Fruit fly (Drosophila melanogaster) whole organism, pupa: ENCODE results near the gene Cpr35B.

Source experiments
- CG10348 ChIP-seq: fragments of 200-800 bp; sonication (Bioruptor generic); IDR thresholded peaks from 2 replicates; pipeline ENCODE4 v1.3.6; 2022; ENCODE audit warnings: missing biosample characterization, missing genetic modification characterization
- CG12605 ChIP-seq: fragments of 200-800 bp; sonication (Bioruptor generic); IDR thresholded peaks from 2 replicates; pipeline ENCODE4 v1.3.6; 2022; ENCODE audit warnings: missing biosample characterization, missing genetic modification characterization
- CG13204 ChIP-seq: fragments of 200-800 bp; sonication (Bioruptor generic); optimal IDR thresholded peaks from 2 replicates; lab custom pipeline; 2018; ENCODE audit warnings: missing biosample characterization, mild to moderate bottlenecking, missing genetic modification characterization, moderate library complexity
- CG14655 ChIP-seq: fragments of 200-800 bp; sonication (Bioruptor generic); optimal IDR thresholded peaks from 3 replicates; lab custom pipeline; 2017; ENCODE audit warnings: mild to moderate bottlenecking, missing biosample characterization, missing genetic modification reagents, missing genetic modification characterization
- CG15710 ChIP-seq: fragments of 200-800 bp; sonication (Bioruptor generic); optimal IDR thresholded peaks from 2 replicates; lab custom pipeline; 2018; ENCODE audit warnings: missing biosample characterization, mild to moderate bottlenecking, missing genetic modification characterization, moderate library complexity
- CG17806 ChIP-seq: fragments of 200-800 bp; sonication (Bioruptor generic); optimal IDR thresholded peaks from 2 replicates; lab custom pipeline; 2018; ENCODE audit warnings: missing biosample characterization, mild to moderate bottlenecking, missing genetic modification characterization, moderate library complexity
- CG32121 ChIP-seq: fragments of 200-800 bp; sonication (Bioruptor generic); IDR thresholded peaks from 2 replicates; pipeline ENCODE4 v1.3.6; 2022; ENCODE audit warnings: missing biosample characterization, missing genetic modification characterization
- CG34367 ChIP-seq: fragments of 200-800 bp; sonication (Bioruptor generic); optimal IDR thresholded peaks from 2 replicates; lab custom pipeline; 2018; ENCODE audit warnings: missing biosample characterization, mild to moderate bottlenecking, missing genetic modification characterization
- CG4496 ChIP-seq: fragments of 200-800 bp; sonication (Bioruptor generic); IDR thresholded peaks from 3 replicates; pipeline ENCODE4 v1.3.6; 2022; ENCODE audit warnings: missing biosample characterization, missing genetic modification characterization
- CG8159 ChIP-seq: fragments of 200-800 bp; sonication (Bioruptor generic); optimal IDR thresholded peaks from 3 replicates; lab custom pipeline; 2018; ENCODE audit warnings: missing biosample characterization, mild to moderate bottlenecking, missing genetic modification characterization, moderate library complexity
- CG8301 ChIP-seq: fragments of 200-800 bp; sonication (Bioruptor generic); optimal IDR thresholded peaks from 2 replicates; lab custom pipeline; 2018; ENCODE audit warnings: missing biosample characterization, mild to moderate bottlenecking, missing genetic modification characterization
- CG9948 ChIP-seq: fragments of 200-800 bp; sonication (Bioruptor generic); optimal IDR thresholded peaks from 2 replicates; lab custom pipeline; 2018; ENCODE audit warnings: missing biosample characterization, mild to moderate bottlenecking, missing genetic modification characterization, moderate library complexity
- D1 ChIP-seq: fragments of 200-800 bp; sonication (Bioruptor generic); optimal IDR thresholded peaks from 2 replicates; lab custom pipeline; 2018; ENCODE audit warnings: missing biosample characterization, mild to moderate bottlenecking, missing genetic modification characterization, moderate library complexity
- EcR ChIP-seq: fragments of 200-800 bp; sonication (Bioruptor generic); optimal IDR thresholded peaks from 3 replicates; lab custom pipeline; 2019; ENCODE audit warnings: missing biosample characterization, missing genetic modification characterization, mild to moderate bottlenecking, moderate library complexity, missing genetic modification reagents
- Ets98B ChIP-seq: fragments of 200-800 bp; sonication (Bioruptor generic); IDR thresholded peaks from 2 replicates; pipeline ENCODE4 v1.3.6; 2022; ENCODE audit warnings: missing biosample characterization, missing genetic modification characterization
- Pif1A ChIP-seq: fragments of 200-800 bp; sonication (Bioruptor generic); optimal IDR thresholded peaks from 3 replicates; lab custom pipeline; 2016; ENCODE audit warnings: missing biosample characterization, missing genetic modification characterization
- Pif1B ChIP-seq: fragments of 200-800 bp; sonication (Bioruptor generic); optimal IDR thresholded peaks from 3 replicates; lab custom pipeline; 2016; ENCODE audit warnings: missing biosample characterization, missing genetic modification characterization
- Snoo ChIP-seq: fragments of 200-800 bp; sonication (Bioruptor generic); optimal IDR thresholded peaks from 3 replicates; lab custom pipeline; 2017; ENCODE audit warnings: missing biosample characterization, mild to moderate bottlenecking, missing genetic modification characterization, inconsistent platforms
- gl ChIP-seq: fragments of 200-800 bp; sonication (Bioruptor generic); optimal IDR thresholded peaks from 2 replicates; lab custom pipeline; 2018; ENCODE audit warnings: missing biosample characterization, mild to moderate bottlenecking, missing genetic modification characterization
- rn ChIP-seq: fragments of 200-800 bp; sonication (Bioruptor generic); IDR thresholded peaks from 2 replicates; pipeline ENCODE4 v1.3.6; 2022; ENCODE audit warnings: missing biosample characterization, missing genetic modification characterization

Gene Cpr35B

dm6 chr2L:14431421-14431820, 6.4 kb upstream of the Cpr35B start:
- TF ChIP-seq CG8159 (tag; lab: Kevin White, UChicago) (no peak), CG14655 (GFP tag; lab: Kevin White, UChicago) (no peak), CG8301 (no peak), Snoo (tag; lab: Kevin White, UChicago) (no peak), CG4496 (no peak), CG12605 (GFP tag; lab: Robert Waterston, UW) (no peak), CG13204 (GFP tag; lab: Kevin White, UChicago) (no peak), CG17806 (tag; lab: Kevin White, UChicago) (no peak), EcR (GFP tag; lab: Kevin White, UChicago) (no peak), CG10348 (GFP tag; lab: Robert Waterston, UW) (no peak), gl (tag; lab: Kevin White, UChicago) (no peak), CG9948 (no peak), rn (GFP tag; lab: Robert Waterston, UW) (no peak), D1 (tag; lab: Kevin White, UChicago) (no peak), CG34367 (tag; lab: Kevin White, UChicago) (no peak), Ets98B (GFP tag; lab: Robert Waterston, UW) (no peak), Pif1B (GFP tag; lab: Kevin White, UChicago) (no peak), Pif1A (no peak), CG32121 (GFP tag; lab: Robert Waterston, UW) (no peak)
- TF ChIP-seq, all 21 proteins: peak for 0

dm6 chr2L:14430138-14430815, 5.3 kb upstream of the Cpr35B start:
- TF ChIP-seq CG10348 (GFP tag; lab: Robert Waterston, UW) (no peak), CG15710 (no peak), Pif1B (GFP tag; lab: Kevin White, UChicago) (no peak), gl (tag; lab: Kevin White, UChicago) (no peak), Pif1A (no peak), CG9948 (no peak), CG17806 (tag; lab: Kevin White, UChicago) (no peak), rn (GFP tag; lab: Robert Waterston, UW) (no peak), CG8301 (no peak), CG12605 (GFP tag; lab: Robert Waterston, UW) (no peak), Snoo (tag; lab: Kevin White, UChicago) (no peak), CG14655 (GFP tag; lab: Kevin White, UChicago) (no peak), CG4496 (no peak), Ets98B (GFP tag; lab: Robert Waterston, UW) (no peak), CG34367 (tag; lab: Kevin White, UChicago) (no peak)

dm6 chr2L:14422029-14422831, 2.8 kb downstream of the Cpr35B start:
- no peak for TF ChIP-seq CG17806 (tag; lab: Kevin White, UChicago)
- TF ChIP-seq D1 (tag; lab: Kevin White, UChicago) = no peak
- no peak for TF ChIP-seq EcR (GFP tag; lab: Kevin White, UChicago)
- no peak for TF ChIP-seq CG9948
- TF ChIP-seq Ets98B (GFP tag; lab: Robert Waterston, UW) = no peak
- TF ChIP-seq rn (GFP tag; lab: Robert Waterston, UW) = no peak

dm6 chr2L:14417231-14417630, 7.8 kb downstream of the Cpr35B start, which contains the start of gene Pburs:
Gene Pburs, minus strand, starts transcription at chr2L:14417331.
- TF ChIP-seq CG4496 (no peak), Snoo (tag; lab: Kevin White, UChicago) (no peak), CG12605 (GFP tag; lab: Robert Waterston, UW) (no peak), Pif1B (GFP tag; lab: Kevin White, UChicago) (no peak), CG8159 (tag; lab: Kevin White, UChicago) (no peak), CG8301 (no peak)

dm6 chr2L:14414291-14414893, 10.6 kb downstream of the Cpr35B start:
- TF ChIP-seq Pif1A (no peak), CG8159 (tag; lab: Kevin White, UChicago) (no peak), CG14655 (GFP tag; lab: Kevin White, UChicago) (no peak)

dm6 chr2L:14413408-14413807, 11.6 kb downstream of the Cpr35B start:
- TF ChIP-seq CG32121 (GFP tag; lab: Robert Waterston, UW) (no peak), gl (tag; lab: Kevin White, UChicago) (no peak), CG14655 (GFP tag; lab: Kevin White, UChicago) (peak; percentile 78), CG8301 (peak; percentile 53), CG15710 (peak; percentile 44), CG8159 (tag; lab: Kevin White, UChicago) (peak; percentile 58), CG34367 (tag; lab: Kevin White, UChicago) (peak; percentile 6), CG9948 (peak; percentile 51), CG17806 (tag; lab: Kevin White, UChicago) (peak; percentile 14)
